Fruit fly (Drosophila melanogaster) whole organism, prepupa: ENCODE measurements around the gene CG8765.

Experiments
- Blimp-1 ChIP-seq: fragments of 200-800 bp; sonication (Bioruptor generic); optimal IDR thresholded peaks from 3 replicates; lab custom pipeline; 2017; ENCODE audit warnings: missing biosample characterization, missing genetic modification characterization, mild to moderate bottlenecking, moderate library complexity, missing genetic modification reagents
- CG10631 ChIP-seq: fragments of 200-800 bp; sonication (Bioruptor generic); optimal IDR thresholded peaks from 2 replicates; lab custom pipeline; 2016; ENCODE audit warnings: missing biosample characterization, missing genetic modification characterization
- CG11294 ChIP-seq: fragments of 200-800 bp; sonication (Bioruptor generic); IDR thresholded peaks from 2 replicates; pipeline ENCODE4 v1.3.6; 2022; ENCODE audit warnings: missing biosample characterization, missing genetic modification characterization
- CG11762 ChIP-seq: fragments of 200-800 bp; sonication (Bioruptor generic); optimal IDR thresholded peaks from 3 replicates; lab custom pipeline; 2016; ENCODE audit warnings: missing biosample characterization, missing genetic modification characterization; ENCODE audit not compliant: insufficient read depth
- CG11902 ChIP-seq: fragments of 200-800 bp; sonication (Bioruptor generic); optimal IDR thresholded peaks from 3 replicates; lab custom pipeline; 2016; ENCODE audit warnings: missing biosample characterization, missing genetic modification characterization
- CG15336 ChIP-seq: fragments of 200-800 bp; sonication (Bioruptor generic); IDR thresholded peaks from 2 replicates; pipeline ENCODE4 v1.3.6; 2022; ENCODE audit warnings: missing biosample characterization, missing genetic modification characterization
- CG16779 ChIP-seq: fragments of 200-800 bp; sonication (Bioruptor generic); optimal IDR thresholded peaks from 3 replicates; lab custom pipeline; 2017; ENCODE audit warnings: missing biosample characterization, mild to moderate bottlenecking, missing genetic modification characterization
- CG3032 ChIP-seq: fragments of 200-800 bp; optimal IDR thresholded peaks from 2 replicates; lab custom pipeline; 2019; ENCODE audit warnings: missing biosample characterization, mild to moderate bottlenecking, missing genetic modification characterization, moderate library complexity
- CG31627 ChIP-seq: fragments of 200-800 bp; sonication (Bioruptor generic); optimal IDR thresholded peaks from 3 replicates; lab custom pipeline; 2016; ENCODE audit warnings: missing biosample characterization, missing genetic modification characterization
- CG32006 ChIP-seq: fragments of 200-800 bp; sonication (Bioruptor generic); optimal IDR thresholded peaks from 3 replicates; lab custom pipeline; 2017; ENCODE audit warnings: missing biosample characterization, mild to moderate bottlenecking, missing genetic modification characterization
- CG34406 ChIP-seq: fragments of 200-800 bp; sonication (Bioruptor generic); optimal IDR thresholded peaks from 3 replicates; lab custom pipeline; 2016; ENCODE audit warnings: missing biosample characterization, missing genetic modification characterization
- CG3919 ChIP-seq: fragments of 200-800 bp; sonication (Bioruptor generic); optimal IDR thresholded peaks from 3 replicates; lab custom pipeline; 2016; ENCODE audit warnings: missing biosample characterization, missing genetic modification characterization
- CG4318 ChIP-seq: fragments of 200-800 bp; sonication (Bioruptor generic); optimal IDR thresholded peaks from 3 replicates; lab custom pipeline; 2017; ENCODE audit warnings: missing biosample characterization, mild to moderate bottlenecking, missing genetic modification characterization
- CG6163 ChIP-seq: fragments of 200-800 bp; sonication (Bioruptor generic); IDR thresholded peaks from 3 replicates; pipeline ENCODE4 v1.3.6; 2022; ENCODE audit warnings: missing biosample characterization, missing genetic modification characterization
- CG6276 ChIP-seq: fragments of 200-800 bp; sonication (Bioruptor generic); optimal IDR thresholded peaks from 2 replicates; lab custom pipeline; 2017; ENCODE audit warnings: missing biosample characterization, mild to moderate bottlenecking, missing genetic modification characterization
- CG6792 ChIP-seq: fragments of 200-800 bp; sonication (Bioruptor generic); optimal IDR thresholded peaks from 3 replicates; lab custom pipeline; 2016; ENCODE audit warnings: missing biosample characterization, missing genetic modification characterization
- CG6808 ChIP-seq: fragments of 200-800 bp; sonication (Bioruptor generic); optimal IDR thresholded peaks from 3 replicates; lab custom pipeline; 2017; ENCODE audit warnings: missing biosample characterization, missing genetic modification characterization, mild to moderate bottlenecking, moderate library complexity, missing genetic modification reagents
- CG6854 ChIP-seq: fragments of 200-800 bp; sonication (Bioruptor generic); optimal IDR thresholded peaks from 2 replicates; lab custom pipeline; 2017; ENCODE audit warnings: missing biosample characterization, mild to moderate bottlenecking, missing genetic modification characterization
- CG7368 ChIP-seq: fragments of 200-800 bp; sonication (Bioruptor generic); optimal IDR thresholded peaks from 3 replicates; lab custom pipeline; 2016; ENCODE audit warnings: missing biosample characterization, missing genetic modification characterization
- CG8119 ChIP-seq: fragments of 200-800 bp; sonication (Bioruptor generic); IDR thresholded peaks from 3 replicates; pipeline ENCODE4 v1.3.6; 2022; ENCODE audit warnings: missing biosample characterization, missing genetic modification characterization
- CG8632 ChIP-seq: fragments of 200-800 bp; sonication (Bioruptor generic); optimal IDR thresholded peaks from 3 replicates; lab custom pipeline; 2016; ENCODE audit warnings: missing biosample characterization, missing genetic modification characterization
- Eip75B ChIP-seq: fragments of 200-800 bp; sonication (Bioruptor generic); optimal IDR thresholded peaks from 3 replicates; lab custom pipeline; 2016; ENCODE audit warnings: missing biosample characterization, missing genetic modification characterization
- Eip93F ChIP-seq: fragments of 200-800 bp; sonication (Bioruptor generic); optimal IDR thresholded peaks from 2 replicates; lab custom pipeline; 2016; ENCODE audit warnings: missing biosample characterization, mild to moderate bottlenecking, missing genetic modification characterization
- Ets21C ChIP-seq: fragments of 200-800 bp; sonication (Bioruptor generic); optimal IDR thresholded peaks from 3 replicates; lab custom pipeline; 2016; ENCODE audit warnings: missing biosample characterization, missing genetic modification characterization
- Ets96B ChIP-seq: fragments of 200-800 bp; optimal IDR thresholded peaks from 2 replicates; lab custom pipeline; 2019; ENCODE audit warnings: missing biosample characterization, mild to moderate bottlenecking, missing genetic modification characterization, moderate library complexity
- Gug ChIP-seq: fragments of 200-800 bp; sonication (Bioruptor generic); IDR thresholded peaks from 2 replicates; pipeline ENCODE4 v1.3.6; 2022; ENCODE audit warnings: missing biosample characterization, missing genetic modification characterization
- Hr38 ChIP-seq: sonication (Bioruptor generic); optimal IDR thresholded peaks from 2 replicates; lab custom pipeline; 2016; ENCODE audit warnings: missing biosample characterization, missing genetic modification characterization
- Hr39 ChIP-seq: fragments of 200-800 bp; sonication (Bioruptor generic); optimal IDR thresholded peaks from 2 replicates; lab custom pipeline; 2016; ENCODE audit warnings: missing biosample characterization, missing genetic modification characterization
- Met ChIP-seq: fragments of 200-800 bp; sonication (Bioruptor generic); optimal IDR thresholded peaks from 3 replicates; lab custom pipeline; 2016; ENCODE audit warnings: missing biosample characterization, missing genetic modification characterization
- OdsH ChIP-seq: fragments of 200-800 bp; sonication (Bioruptor generic); optimal IDR thresholded peaks from 3 replicates; lab custom pipeline; 2016; ENCODE audit warnings: missing biosample characterization, missing genetic modification characterization
- Sox102F ChIP-seq: fragments of 200-800 bp; sonication (Bioruptor generic); optimal IDR thresholded peaks from 2 replicates; lab custom pipeline; 2016; ENCODE audit warnings: missing biosample characterization, mild to moderate bottlenecking, missing genetic modification characterization
- Sox14 ChIP-seq: fragments of 200-800 bp; sonication (Bioruptor generic); optimal IDR thresholded peaks from 3 replicates; lab custom pipeline; 2016; ENCODE audit warnings: missing biosample characterization, missing genetic modification characterization
- Sox15 ChIP-seq: fragments of 200-800 bp; sonication (Bioruptor generic); optimal IDR thresholded peaks from 3 replicates; lab custom pipeline; 2016; ENCODE audit warnings: missing biosample characterization, missing genetic modification characterization
- achi ChIP-seq: fragments of 200-800 bp; sonication (Bioruptor generic); optimal IDR thresholded peaks from 3 replicates; lab custom pipeline; 2016; ENCODE audit warnings: missing biosample characterization, missing genetic modification characterization
- cyc ChIP-seq: fragments of 200-800 bp; sonication (Bioruptor generic); optimal IDR thresholded peaks from 3 replicates; lab custom pipeline; 2016; ENCODE audit warnings: missing biosample characterization, missing genetic modification characterization
- dac ChIP-seq: fragments of 200-800 bp; sonication (Bioruptor generic); optimal IDR thresholded peaks from 2 replicates; lab custom pipeline; 2017; ENCODE audit warnings: missing biosample characterization, mild to moderate bottlenecking, missing genetic modification characterization
- dsx ChIP-seq: fragments of 200-800 bp; optimal IDR thresholded peaks from 3 replicates; lab custom pipeline; 2019; ENCODE audit warnings: missing biosample characterization, mild to moderate bottlenecking, missing genetic modification characterization, moderate library complexity; ENCODE audit not compliant: poor library complexity, severe bottlenecking
- esn ChIP-seq: fragments of 200-800 bp; sonication (Bioruptor generic); optimal IDR thresholded peaks from 2 replicates; lab custom pipeline; 2016; ENCODE audit warnings: missing biosample characterization, mild to moderate bottlenecking, missing genetic modification characterization, moderate library complexity
- fd85E ChIP-seq: fragments of 200-800 bp; sonication (Bioruptor generic); optimal IDR thresholded peaks from 3 replicates; lab custom pipeline; 2016; ENCODE audit warnings: missing biosample characterization, missing genetic modification characterization
- fkh ChIP-seq: fragments of 200-800 bp; sonication (Bioruptor generic); optimal IDR thresholded peaks from 3 replicates; lab custom pipeline; 2017; ENCODE audit warnings: missing biosample characterization, mild to moderate bottlenecking, missing genetic modification characterization, moderate library complexity
- lz ChIP-seq: fragments of 200-800 bp; sonication (Bioruptor generic); optimal IDR thresholded peaks from 3 replicates; lab custom pipeline; 2016; ENCODE audit warnings: missing biosample characterization, missing genetic modification characterization
- pdm3 ChIP-seq: fragments of 200-800 bp; sonication (Bioruptor generic); optimal IDR thresholded peaks from 3 replicates; lab custom pipeline; 2016; ENCODE audit warnings: missing biosample characterization, missing genetic modification characterization
- salr ChIP-seq, 2 experiments: fragments of 200-800 bp; sonication (Bioruptor generic); optimal IDR thresholded peaks; 3 replicates each; lab custom pipeline; 2016 to 2018; ENCODE audit warnings: missing biosample characterization in 2 of 2, missing genetic modification characterization in 2 of 2, mild to moderate bottlenecking in 1 of 2
- spab ChIP-seq: fragments of 200-800 bp; sonication (Bioruptor generic); optimal IDR thresholded peaks from 2 replicates; lab custom pipeline; 2017; ENCODE audit warnings: missing biosample characterization, mild to moderate bottlenecking, missing genetic modification characterization, missing genetic modification reagents
- ss ChIP-seq, 2 experiments: fragments of 200-800 bp; sonication (Bioruptor generic); optimal IDR thresholded peaks; 2 replicates in 1 of 2; 3 replicates in 1 of 2; lab custom pipeline; 2017 to 2018; ENCODE audit warnings: mild to moderate bottlenecking in 2 of 2, missing biosample characterization in 2 of 2, missing genetic modification characterization in 2 of 2, moderate library complexity in 1 of 2
- svp ChIP-seq: fragments of 200-800 bp; sonication (Bioruptor generic); peaks from one replicate; lab custom pipeline; 2016; ENCODE audit warnings: missing biosample characterization, missing genetic modification characterization
- vri ChIP-seq: fragments of 200-800 bp; sonication (Bioruptor generic); optimal IDR thresholded peaks from 3 replicates; lab custom pipeline; 2016; ENCODE audit warnings: missing biosample characterization, mild to moderate bottlenecking, missing genetic modification characterization

Gene CG8765

DNA sequence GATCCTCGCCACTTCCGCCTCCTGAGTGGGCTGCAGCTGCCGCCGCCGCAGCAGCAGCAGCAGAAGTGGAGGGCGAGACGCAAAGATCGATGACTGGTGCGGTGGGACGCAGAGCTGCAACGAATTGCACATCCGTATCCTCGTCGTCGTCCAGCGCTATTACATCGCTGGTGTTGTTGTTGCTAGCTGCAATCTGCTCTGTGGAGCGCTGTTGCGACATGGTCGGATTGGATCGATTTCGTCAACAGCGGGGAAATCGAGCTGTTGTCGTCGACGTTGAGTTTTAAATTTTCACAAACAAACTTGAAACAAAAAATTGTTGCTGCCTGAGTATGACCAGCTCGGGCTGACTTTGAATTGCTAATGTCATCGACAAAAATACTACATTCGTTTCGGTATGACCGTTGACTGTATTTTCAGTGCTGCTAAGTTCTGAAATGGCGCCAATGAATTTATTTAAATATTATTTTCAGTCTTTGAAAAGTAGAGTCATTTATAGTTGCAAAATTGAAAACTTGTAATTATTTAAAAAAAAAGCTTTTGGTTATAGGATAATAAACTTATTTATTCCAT is 44.6 kb downstream of the CG8765 start, which contains the start of gene Rnf146:
Rnf146 (minus strand) TSS at position 369 of the 573 bp plus-strand sequence.
- TF ChIP-seq CG15336 (GFP tag; lab: Robert Waterston, UW) (peak; percentile 29; the same call in 1 of the 2 replicates), CG6854 (GFP tag; lab: Kevin White, UChicago) (peak; percentile 58), CG6808 (GFP tag; lab: Kevin White, UChicago) (no peak), esn (peak; percentile 19), achi (GFP tag; lab: Kevin White, UChicago) (peak; percentile 75)
- TF ChIP-seq, all 60 proteins: peak for 4

dm6 chr3L:19636821-19637460 is 50.2 kb downstream of the CG8765 start:
- peak; percentile 13 for TF ChIP-seq OdsH (GFP tag; lab: Kevin White, UChicago)
- TF ChIP-seq Gug (GFP tag; lab: Robert Waterston, UW), result no peak
- TF ChIP-seq vri (GFP tag; lab: Kevin White, UChicago), result no peak
- no peak for TF ChIP-seq CG32006 (GFP tag; lab: Kevin White, UChicago)
- TF ChIP-seq CG34406 (GFP tag; lab: Kevin White, UChicago), result no peak
- no peak for TF ChIP-seq salr (GFP tag; optimal IDR thresholded peaks at IDR 0.05; lab: Kevin White, UChicago)
- no peak for TF ChIP-seq CG16779 (tag; lab: Kevin White, UChicago)
- peak; percentile 37; the same call in 1 of the 2 replicates for TF ChIP-seq CG15336 (GFP tag; lab: Robert Waterston, UW)
- peak; percentile 8 for TF ChIP-seq cyc (GFP tag; lab: Kevin White, UChicago)
- TF ChIP-seq CG6276 (GFP tag; lab: Kevin White, UChicago), result no peak
- TF ChIP-seq Eip93F (GFP tag; lab: Kevin White, UChicago), result no peak
- peak; percentile 67 for TF ChIP-seq fkh (GFP tag; lab: Kevin White, UChicago)
- peak; percentile 27 for TF ChIP-seq Sox102F (GFP tag; lab: Kevin White, UChicago)
- no peak for TF ChIP-seq CG3919 (GFP tag; lab: Kevin White, UChicago)
- no peak for TF ChIP-seq Blimp-1 (GFP tag; lab: Kevin White, UChicago)
- no peak for TF ChIP-seq CG6792 (GFP tag; lab: Kevin White, UChicago)
- peak; percentile 17 for TF ChIP-seq CG6808 (GFP tag; lab: Kevin White, UChicago)
- TF ChIP-seq achi (GFP tag; lab: Kevin White, UChicago), result no peak
- no peak for TF ChIP-seq CG6854 (GFP tag; lab: Kevin White, UChicago)
- TF ChIP-seq CG11902 (GFP tag; lab: Kevin White, UChicago), result no peak
- TF ChIP-seq Met (GFP tag; lab: Kevin White, UChicago), result peak; percentile 47
- no peak for TF ChIP-seq dac (GFP tag; lab: Kevin White, UChicago)
- no peak for TF ChIP-seq Sox15 (GFP tag; lab: Kevin White, UChicago)
- peak; percentile 3 for TF ChIP-seq lz (GFP tag; lab: Kevin White, UChicago)
- TF ChIP-seq fd85E (GFP tag; lab: Kevin White, UChicago), result no peak
- TF ChIP-seq CG6163 (GFP tag; lab: Robert Waterston, UW), result no peak
- no peak for TF ChIP-seq ss (GFP tag; optimal IDR thresholded peaks at IDR 0.05; lab: Kevin White, UChicago)
- peak; percentile 16 for TF ChIP-seq pdm3 (GFP tag; lab: Kevin White, UChicago)
- TF ChIP-seq CG11762 (GFP tag; lab: Kevin White, UChicago), result no peak
- no peak for TF ChIP-seq svp
- peak; percentile 33 for TF ChIP-seq CG10631 (GFP tag; lab: Kevin White, UChicago)
- TF ChIP-seq dsx, result peak; percentile 2
- no peak for TF ChIP-seq CG8632 (GFP tag; lab: Kevin White, UChicago)
- peak; percentile 52 for TF ChIP-seq esn
- TF ChIP-seq CG31627 (GFP tag; lab: Kevin White, UChicago), result no peak
- peak; percentile 2 for TF ChIP-seq Ets96B (tag; lab: Kevin White, UChicago)
- TF ChIP-seq Hr38 (GFP tag; lab: Kevin White, UChicago), result no peak
- TF ChIP-seq Sox14 (GFP tag; lab: Kevin White, UChicago), result peak; percentile 8
- TF ChIP-seq CG7368 (GFP tag; lab: Kevin White, UChicago), result no peak
- no peak for TF ChIP-seq CG11294 (GFP tag; lab: Robert Waterston, UW)
- TF ChIP-seq Ets21C (GFP tag; lab: Kevin White, UChicago), result no peak
- TF ChIP-seq Eip75B, result peak; percentile 8
- no peak for TF ChIP-seq spab (GFP tag; lab: Kevin White, UChicago)
- peak; percentile 38 for TF ChIP-seq CG3032
- TF ChIP-seq CG4318, result no peak
- TF ChIP-seq Hr39 (GFP tag; lab: Kevin White, UChicago), result no peak
- no peak for TF ChIP-seq CG8119
